Fruit fly (Drosophila melanogaster) S2 (cell line): Measurements from ENCODE around the gene CG42656.

Experiments used
- CG8478 ChIP-seq: fragments of >200 bp; optimal IDR thresholded peaks from 2 replicates; lab custom pipeline; 2018
- CTCF ChIP-seq, 2 experiments: fragments of >200 bp; optimal IDR thresholded peaks; 2 replicates each; lab custom pipeline; 2018

DNA sequence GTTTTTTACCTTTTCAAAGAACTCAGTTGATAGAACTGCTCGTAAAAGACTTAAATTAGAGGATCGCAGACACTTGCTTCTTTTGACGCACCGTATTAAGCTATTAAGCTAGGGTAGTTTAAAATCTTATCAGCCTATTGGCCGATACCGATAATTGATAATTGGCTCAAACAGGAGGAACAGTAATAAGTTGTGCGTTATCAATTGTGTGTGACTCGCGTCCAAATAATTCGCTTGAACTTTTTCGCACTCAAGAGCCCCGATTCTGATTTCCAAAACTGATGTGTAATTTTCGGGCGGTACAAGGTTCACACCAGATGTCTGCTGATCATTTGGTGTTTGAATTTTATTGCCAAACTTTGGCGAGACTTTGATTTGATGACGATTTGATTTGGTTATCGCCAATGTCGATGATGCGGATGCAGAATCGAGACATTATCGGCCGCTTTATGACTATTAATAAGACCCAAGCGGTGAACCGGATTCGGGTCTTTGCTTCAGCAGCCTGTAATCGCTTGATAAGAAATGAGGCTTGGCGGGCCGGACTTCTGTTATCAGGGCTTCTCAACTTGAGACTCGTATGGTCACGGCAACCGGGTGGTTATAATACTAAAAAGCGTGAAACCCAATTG is 21.3 kb upstream of the CG42656 start:
- no peak for TF ChIP-seq CG8478 (lab: Kevin White, UChicago)
- no peak for TF ChIP-seq CTCF (optimal IDR thresholded peaks at IDR 0.05; lab: Kevin White, UChicago)
